Fruit fly (Drosophila melanogaster): ENCODE measurements around the gene Syx8.

Syx8 gene

DNA sequence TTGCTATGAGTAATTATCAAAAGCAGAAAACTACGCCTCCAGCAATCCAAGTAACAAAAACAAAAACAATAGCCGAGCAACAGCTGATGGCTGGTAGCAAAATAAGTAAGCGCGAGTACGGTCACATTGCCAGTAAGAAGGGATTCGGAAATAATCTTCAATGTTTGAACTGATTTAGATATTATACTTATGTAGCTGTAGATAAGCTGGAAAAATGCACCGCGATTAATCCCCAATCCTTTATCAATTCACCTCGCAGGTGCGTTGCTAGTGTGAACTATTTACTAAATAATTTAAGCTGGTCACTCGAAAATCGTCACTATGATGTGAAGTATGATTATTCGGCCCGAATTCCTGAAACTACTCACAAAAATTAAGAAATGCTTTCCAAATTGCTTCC lies at the start of gene Syx8, which contains the start of gene CG32163:
Gene Syx8, minus strand, starts transcription at position 69 of the 400 bp plus-strand sequence.
Gene CG32163, plus strand, starts transcription at position 169 of the 400 bp plus-strand sequence.
- TF ChIP-seq CG7101 (tag; optimal IDR thresholded peaks at IDR 0.05) (peak; percentile 9), CG7045 (GFP tag; optimal IDR thresholded peaks at IDR 0.05) (no peak), tj (GFP tag; optimal IDR thresholded peaks at IDR 0.05) (peak; percentile 17), CG5204 (GFP tag; optimal IDR thresholded peaks at IDR 0.05) (no peak), pad (GFP tag; optimal IDR thresholded peaks at IDR 0.05) (no peak), CG14711 (tag; optimal IDR thresholded peaks at IDR 0.05) (no peak), kay (GFP tag; ENCODE audit: borderline replicate concordance) (no peak), cnc (optimal IDR thresholded peaks at IDR 0.05) (no peak), CG11617 (GFP tag; optimal IDR thresholded peaks at IDR 0.05) (no peak), bab1 (GFP tag; optimal IDR thresholded peaks at IDR 0.05) (peak; percentile 36), ovo (GFP tag; optimal IDR thresholded peaks at IDR 0.05) (no peak), CG1620 (GFP tag; optimal IDR thresholded peaks at IDR 0.05) (no peak), Clk (GFP tag; optimal IDR thresholded peaks at IDR 0.05) (no peak), cic (GFP tag; optimal IDR thresholded peaks at IDR 0.05) (peak; percentile 32), CG33017 (tag; optimal IDR thresholded peaks at IDR 0.05) (no peak), Mnt (GFP tag; optimal IDR thresholded peaks at IDR 0.05) (peak; percentile 25), toe (GFP tag; optimal IDR thresholded peaks at IDR 0.05) (no peak), Hr96 (GFP tag; optimal IDR thresholded peaks at IDR 0.05) (no peak), Crg-1 (GFP tag; optimal IDR thresholded peaks at IDR 0.05) (no peak), CG12768 (GFP tag; optimal IDR thresholded peaks at IDR 0.05) (no peak)

DNA sequence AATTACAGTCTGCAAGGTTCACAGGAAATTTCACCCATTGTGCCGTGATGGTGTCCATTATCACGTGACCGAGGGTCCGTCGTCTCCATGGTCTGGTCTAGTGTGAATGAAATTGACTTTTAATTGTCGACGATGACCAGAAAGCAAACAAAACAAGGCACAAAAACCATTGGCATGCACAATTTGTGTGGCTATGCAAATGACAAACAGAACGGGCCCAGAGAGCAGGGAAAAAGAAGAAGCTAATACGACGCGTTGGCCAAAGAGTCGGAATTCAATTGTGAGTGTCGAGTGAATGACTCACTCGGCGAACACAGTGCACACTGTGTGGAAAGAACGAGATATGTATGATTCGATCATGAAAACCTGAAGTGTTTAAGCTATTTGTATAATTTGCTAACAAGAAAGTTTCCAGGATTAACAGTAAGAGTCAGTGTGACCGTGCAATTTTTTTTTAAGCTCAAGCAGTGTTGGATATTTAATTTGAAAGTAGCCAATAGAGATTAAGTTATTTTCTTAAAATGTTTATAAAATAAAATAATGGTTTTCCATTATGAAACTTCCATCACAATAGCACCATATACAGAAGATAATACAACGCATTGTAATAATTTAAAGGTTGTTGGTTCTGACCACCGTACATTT lies 48.8 kb upstream of the Syx8 start:
- no peak for TF ChIP-seq CG5204 (GFP tag; optimal IDR thresholded peaks at IDR 0.05)
- no peak for TF ChIP-seq CG12768 (GFP tag; optimal IDR thresholded peaks at IDR 0.05)
- no peak for TF ChIP-seq Clk (GFP tag; optimal IDR thresholded peaks at IDR 0.05)
- TF ChIP-seq cic (GFP tag; optimal IDR thresholded peaks at IDR 0.05), result no peak
- peak; percentile 50 for TF ChIP-seq kay (GFP tag; ENCODE audit: borderline replicate concordance)
- TF ChIP-seq Crg-1 (GFP tag; optimal IDR thresholded peaks at IDR 0.05), result no peak
- no peak for TF ChIP-seq CG33017 (tag; optimal IDR thresholded peaks at IDR 0.05)
- TF ChIP-seq tj (GFP tag; optimal IDR thresholded peaks at IDR 0.05), result peak; percentile 51
- no peak for TF ChIP-seq cnc (optimal IDR thresholded peaks at IDR 0.05)
- no peak for TF ChIP-seq CG1620 (GFP tag; optimal IDR thresholded peaks at IDR 0.05)

DNA sequence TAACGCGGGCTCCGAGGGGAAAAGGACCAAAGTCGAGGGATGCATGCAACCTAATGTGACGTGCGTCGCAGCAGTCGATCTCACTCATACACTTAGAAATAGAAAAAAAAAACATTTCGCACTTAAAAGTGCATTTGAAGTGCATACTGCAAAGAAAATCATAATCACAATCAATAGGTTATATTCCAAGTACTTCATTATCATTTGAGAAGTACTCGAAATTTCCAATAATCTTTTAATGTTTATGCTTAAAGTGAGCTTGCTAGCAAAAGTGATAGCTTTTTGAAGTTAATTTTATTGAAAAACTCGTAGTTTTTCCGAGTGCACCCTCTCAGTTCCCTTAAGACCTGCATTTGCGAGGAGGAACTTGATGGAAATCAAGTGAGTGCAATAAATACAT lies 47.7 kb upstream of the Syx8 start:
- TF ChIP-seq Hr96 (GFP tag; optimal IDR thresholded peaks at IDR 0.05) (no peak), CG5204 (GFP tag; optimal IDR thresholded peaks at IDR 0.05) (peak; percentile 12), Mnt (GFP tag; optimal IDR thresholded peaks at IDR 0.05) (no peak), CG7101 (tag; optimal IDR thresholded peaks at IDR 0.05) (no peak), CG1620 (GFP tag; optimal IDR thresholded peaks at IDR 0.05) (no peak), CG7045 (GFP tag; optimal IDR thresholded peaks at IDR 0.05) (no peak)

DNA sequence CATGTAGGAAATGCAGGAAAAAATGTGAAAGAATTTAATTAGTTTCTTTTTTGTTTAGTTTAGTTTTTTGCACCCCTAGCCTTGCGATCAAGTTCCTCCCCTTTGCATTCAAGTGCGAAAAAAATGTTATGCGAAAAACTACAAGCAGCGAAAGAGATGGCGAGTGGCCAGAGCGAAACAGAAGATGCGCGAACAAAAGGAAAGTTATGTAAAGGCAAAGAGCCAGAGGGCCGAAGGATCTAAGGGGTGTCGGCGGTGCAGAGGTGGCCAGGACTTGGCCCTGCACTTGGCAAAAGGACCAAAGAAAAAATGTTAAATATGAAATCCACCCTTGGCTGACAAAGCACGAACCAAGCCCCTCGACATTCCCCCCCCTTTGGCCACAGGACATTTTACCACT lies 47.2 kb upstream of the Syx8 start:
- no peak for TF ChIP-seq tj (GFP tag; optimal IDR thresholded peaks at IDR 0.05)
- no peak for TF ChIP-seq ovo (GFP tag; optimal IDR thresholded peaks at IDR 0.05)
- TF ChIP-seq cic (GFP tag; optimal IDR thresholded peaks at IDR 0.05), result no peak
- no peak for TF ChIP-seq CG5204 (GFP tag; optimal IDR thresholded peaks at IDR 0.05)
- no peak for TF ChIP-seq CG33017 (tag; optimal IDR thresholded peaks at IDR 0.05)
- no peak for TF ChIP-seq CG14711 (tag; optimal IDR thresholded peaks at IDR 0.05)
- no peak for TF ChIP-seq Hr96 (GFP tag; optimal IDR thresholded peaks at IDR 0.05)
- no peak for TF ChIP-seq CG7045 (GFP tag; optimal IDR thresholded peaks at IDR 0.05)

DNA sequence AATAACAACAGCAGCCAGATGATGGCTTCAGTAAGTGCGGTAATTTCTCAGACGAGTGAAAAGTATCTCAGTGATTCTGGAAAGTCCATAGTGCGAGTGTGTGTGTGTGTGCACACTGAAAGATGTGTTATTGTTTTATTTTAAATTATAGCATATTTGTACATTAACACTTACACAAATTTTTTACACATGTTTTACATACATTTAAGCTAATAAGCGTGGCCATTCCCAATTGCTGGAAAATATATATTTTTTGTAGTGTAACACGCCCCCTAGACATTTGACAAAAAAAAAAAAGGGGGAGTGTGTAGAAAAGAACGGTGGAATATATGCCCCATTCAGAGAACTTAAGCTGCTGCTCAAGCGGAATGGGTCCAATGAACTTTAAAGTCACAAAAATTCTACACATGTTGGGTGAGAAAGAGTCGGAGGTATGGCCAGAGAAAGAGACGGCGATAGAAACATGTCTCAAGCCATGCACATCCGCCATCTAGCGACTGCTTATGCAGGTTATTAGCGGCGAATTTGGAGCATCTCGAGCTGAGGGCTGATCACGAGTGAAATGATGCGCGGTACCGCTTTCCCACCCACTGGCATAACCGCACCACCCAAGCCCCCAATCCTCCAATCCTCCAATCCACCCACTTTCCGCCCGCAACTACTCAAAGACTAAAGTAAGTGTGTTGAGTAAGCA lies 45.1 kb upstream of the Syx8 start:
- TF ChIP-seq CG14711 (tag; optimal IDR thresholded peaks at IDR 0.05) (no peak), bab1 (GFP tag; optimal IDR thresholded peaks at IDR 0.05) (no peak)

DNA sequence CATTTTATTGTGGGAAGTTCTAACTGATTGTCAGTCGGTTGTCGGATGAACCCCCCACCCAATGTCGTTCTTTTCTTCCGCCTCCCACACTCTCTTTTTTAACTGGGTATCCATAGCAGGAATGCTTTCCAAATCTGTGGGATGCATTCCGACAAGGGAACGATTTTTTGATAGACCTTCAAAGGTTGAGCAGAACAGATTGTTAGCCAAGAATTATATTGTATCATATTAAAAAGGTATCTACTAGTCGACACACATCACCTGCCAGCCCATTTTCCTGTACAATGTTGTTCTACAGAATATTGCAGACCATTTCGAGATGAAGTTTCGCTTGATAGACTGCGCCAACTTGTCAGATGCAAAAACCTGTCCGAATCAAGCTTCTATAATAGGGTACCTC lies 42.9 kb upstream of the Syx8 start:
- TF ChIP-seq tj (GFP tag; optimal IDR thresholded peaks at IDR 0.05), result no peak

DNA sequence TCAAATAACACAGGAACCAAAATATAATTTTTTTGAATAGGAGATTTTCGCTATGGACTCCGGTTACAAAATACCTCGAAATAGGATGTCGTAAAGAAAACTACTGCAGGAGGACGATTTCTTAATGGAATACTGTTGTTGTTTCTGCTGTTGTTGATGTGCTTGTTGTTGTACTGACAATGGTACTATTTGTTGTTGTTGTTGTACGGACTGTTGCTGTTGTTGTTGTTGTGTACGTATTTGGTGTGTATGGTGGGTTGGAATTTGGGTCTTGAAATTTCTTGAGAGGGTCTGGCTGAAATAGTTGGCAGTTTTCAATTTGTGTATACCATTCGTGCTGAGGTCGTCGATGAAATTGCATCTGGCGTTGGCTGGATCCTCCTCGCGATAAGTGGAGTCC lies 39.3 kb upstream of the Syx8 start:
- TF ChIP-seq cnc (optimal IDR thresholded peaks at IDR 0.05), result no peak
- no peak for TF ChIP-seq cic (GFP tag; optimal IDR thresholded peaks at IDR 0.05)
- TF ChIP-seq Mnt (GFP tag; optimal IDR thresholded peaks at IDR 0.05), result no peak
- TF ChIP-seq CG12768 (GFP tag; optimal IDR thresholded peaks at IDR 0.05), result no peak
